Worm (Caenorhabditis elegans) whole organism, L2 larva: ENCODE data around the gene F54D5.2.
A peak's percentile ranks its signal among the peaks of the same experiment; 100 is the strongest.

Experiments
- C34F6.9 ChIP-seq: fragments of 150-350 bp; optimal IDR thresholded peaks from 2 replicates; lab custom pipeline; 2014; ENCODE audit warnings: missing biosample characterization, missing genetic modification characterization
- F13H6.1 ChIP-seq: sonication (generic microtip); optimal IDR thresholded peaks from 2 replicates; lab custom pipeline; 2016; ENCODE audit warnings: missing genetic modification characterization, missing compliant biosample characterization
- R02D3.7 ChIP-seq: fragments of 150-350 bp; optimal IDR thresholded peaks from 2 replicates; lab custom pipeline; 2014; ENCODE audit warnings: missing biosample characterization, missing genetic modification characterization
- Y55F3AM.14 ChIP-seq: fragments of 200-800 bp; sonication (Bioruptor generic); optimal IDR thresholded peaks from 2 replicates; lab custom pipeline; 2018; ENCODE audit warnings: mild to moderate bottlenecking, missing genetic modification characterization, missing compliant biosample characterization
- ZK546.5 ChIP-seq: sonication (generic microtip); optimal IDR thresholded peaks from 2 replicates; lab custom pipeline; 2017; ENCODE audit warnings: missing biosample characterization, missing genetic modification characterization
- alr-1 ChIP-seq: fragments of 150-350 bp; optimal IDR thresholded peaks from 2 replicates; lab custom pipeline; 2014; ENCODE audit warnings: missing biosample characterization, missing genetic modification characterization
- blmp-1 ChIP-seq: sonication (generic microtip); optimal IDR thresholded peaks from 2 replicates; lab custom pipeline; 2017; ENCODE audit warnings: missing genetic modification characterization, mild to moderate bottlenecking, missing compliant biosample characterization, antibody characterized with exemption, moderate library complexity; ENCODE audit not compliant: insufficient read depth
- ceh-16 ChIP-seq: fragments of 150-350 bp; optimal IDR thresholded peaks from 2 replicates; lab custom pipeline; 2014; ENCODE audit warnings: missing biosample characterization, missing genetic modification characterization
- ceh-82 ChIP-seq: fragments of 150-350 bp; optimal IDR thresholded peaks from 2 replicates; lab custom pipeline; 2014; ENCODE audit warnings: missing biosample characterization, missing genetic modification characterization
- dmd-4 ChIP-seq: sonication (generic microtip); optimal IDR thresholded peaks from 2 replicates; lab custom pipeline; 2017; ENCODE audit warnings: missing biosample characterization, missing genetic modification characterization
- egl-27 ChIP-seq: sonication (generic microtip); optimal IDR thresholded peaks from 3 replicates; lab custom pipeline; 2017; ENCODE audit warnings: missing biosample characterization, missing genetic modification reagents, missing genetic modification characterization
- elt-3 ChIP-seq: sonication (generic microtip); optimal IDR thresholded peaks from 2 replicates; lab custom pipeline; 2017; ENCODE audit warnings: missing biosample characterization, missing genetic modification characterization
- fos-1 ChIP-seq: fragments of 150-350 bp; optimal IDR thresholded peaks from 2 replicates; lab custom pipeline; 2014; ENCODE audit warnings: missing biosample characterization, missing genetic modification characterization
- lsy-2 ChIP-seq, 2 experiments: fragments of 150-350 bp in 1 of 2; sonication (generic microtip) in 1 of 2; optimal IDR thresholded peaks; 2 replicates each; lab custom pipeline; 2014 to 2017; ENCODE audit warnings: missing biosample characterization in 2 of 2, missing genetic modification characterization in 2 of 2
- nhr-10 ChIP-seq: sonication (generic microtip); optimal IDR thresholded peaks from 2 replicates; lab custom pipeline; 2017; ENCODE audit warnings: missing biosample characterization, missing genetic modification characterization
- nhr-21 ChIP-seq: fragments of 150-350 bp; optimal IDR thresholded peaks from 2 replicates; lab custom pipeline; 2014; ENCODE audit warnings: missing biosample characterization, missing genetic modification characterization
- nhr-23 ChIP-seq: fragments of 150-350 bp; optimal IDR thresholded peaks from 2 replicates; lab custom pipeline; 2014; ENCODE audit warnings: missing biosample characterization, missing genetic modification reagents, missing genetic modification characterization
- nhr-237 ChIP-seq: fragments of 150-350 bp; optimal IDR thresholded peaks from 2 replicates; lab custom pipeline; 2014; ENCODE audit warnings: missing biosample characterization, missing genetic modification characterization
- nhr-25 ChIP-seq: fragments of 150-350 bp; sonication (generic microtip); optimal IDR thresholded peaks from 3 replicates; lab custom pipeline; 2014; ENCODE audit warnings: missing biosample characterization, missing genetic modification characterization
- nhr-6 ChIP-seq: fragments of 150-350 bp; optimal IDR thresholded peaks from 2 replicates; lab custom pipeline; 2014; ENCODE audit warnings: missing biosample characterization, missing genetic modification characterization
- sem-4 ChIP-seq: fragments of 150-350 bp; optimal IDR thresholded peaks from 2 replicates; lab custom pipeline; 2014; ENCODE audit warnings: missing biosample characterization, missing genetic modification reagents, missing genetic modification characterization
- skn-1 ChIP-seq: sonication (generic microtip); optimal IDR thresholded peaks from 2 replicates; lab custom pipeline; 2017; ENCODE audit warnings: missing biosample characterization, missing genetic modification characterization
- sma-3 ChIP-seq: sonication (generic microtip); optimal IDR thresholded peaks from 2 replicates; lab custom pipeline; 2016; ENCODE audit warnings: missing genetic modification reagents, missing genetic modification characterization, missing compliant biosample characterization
- sma-9 ChIP-seq, 2 experiments: fragments of 150-350 bp in 1 of 2; sonication (generic microtip) in 1 of 2; optimal IDR thresholded peaks; 2 replicates each; lab custom pipeline; 2014 to 2016; ENCODE audit warnings: missing genetic modification characterization in 2 of 2, mild to moderate bottlenecking in 1 of 2, missing biosample characterization in 1 of 2, missing compliant biosample characterization in 1 of 2, missing genetic modification reagents in 1 of 2, moderate library complexity in 1 of 2
- unc-39 ChIP-seq: fragments of 150-350 bp; optimal IDR thresholded peaks from 2 replicates; lab custom pipeline; 2014; ENCODE audit warnings: missing biosample characterization, missing genetic modification characterization
- unc-55 ChIP-seq: fragments of 150-350 bp; sonication (generic microtip); optimal IDR thresholded peaks from 3 replicates; lab custom pipeline; 2014; ENCODE audit warnings: missing biosample characterization, missing genetic modification reagents, missing genetic modification characterization
- unc-62 ChIP-seq: fragments of 150-350 bp; optimal IDR thresholded peaks from 2 replicates; lab custom pipeline; 2014; ENCODE audit warnings: missing biosample characterization, missing genetic modification reagents, missing genetic modification characterization
- zag-1 ChIP-seq: fragments of 150-350 bp; optimal IDR thresholded peaks from 2 replicates; lab custom pipeline; 2014; ENCODE audit warnings: missing biosample characterization, missing genetic modification characterization
- ztf-4 ChIP-seq: fragments of 150-350 bp; optimal IDR thresholded peaks from 2 replicates; lab custom pipeline; 2014; ENCODE audit warnings: missing biosample characterization, missing genetic modification characterization

F54D5.2 gene

DNA sequence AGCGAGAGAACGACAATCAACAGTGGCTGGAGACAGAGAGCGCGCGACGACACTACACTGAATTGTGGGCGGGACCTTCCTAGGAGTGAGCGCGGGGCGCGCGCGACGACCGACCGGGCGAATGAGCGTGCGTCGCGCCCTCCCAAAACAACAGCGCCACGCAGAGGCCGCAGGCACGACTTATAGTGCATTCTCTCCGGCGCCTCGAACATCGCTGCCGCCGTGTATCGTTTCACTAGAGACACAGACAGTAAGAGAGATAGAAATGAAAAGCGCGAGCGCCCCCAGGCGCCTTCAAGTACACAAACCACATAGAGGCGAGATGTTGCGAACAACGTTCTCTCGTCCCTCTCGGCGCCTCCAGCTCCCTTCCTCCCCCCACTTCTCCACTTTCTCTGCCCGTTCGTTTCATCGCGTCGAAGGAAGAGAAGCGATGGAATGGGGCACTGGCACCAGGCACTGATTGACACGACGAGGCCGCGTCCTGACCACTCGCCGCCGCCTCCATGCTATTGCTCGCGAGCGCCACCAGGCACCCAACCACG, 47.0 kb downstream of the F54D5.2 start (continued):
- peak; percentile 73 for TF ChIP-seq unc-55 (GFP tag; lab: Kevin White, UChicago)
- TF ChIP-seq zag-1 = peak; percentile 77
- no peak for TF ChIP-seq unc-39 (tag; lab: Kevin White, UChicago)
- TF ChIP-seq ztf-4 = peak; percentile 81
- peak; percentile 4 for TF ChIP-seq ceh-82 (tag; lab: Kevin White, UChicago)
- peak; percentile 82 for TF ChIP-seq ceh-16
- TF ChIP-seq sma-9 (GFP tag; optimal IDR thresholded peaks at IDR 0.05; lab: Kevin White, UChicago) = peak; percentile 96
- TF ChIP-seq sma-9 (tag; optimal IDR thresholded peaks at IDR 0.05; lab: Kevin White, UChicago) = peak; percentile 57
- no peak for TF ChIP-seq nhr-23 (tag; lab: Kevin White, UChicago)
- peak; percentile 91 for TF ChIP-seq sem-4 (tag; lab: Kevin White, UChicago)
- no peak for TF ChIP-seq nhr-10

DNA sequence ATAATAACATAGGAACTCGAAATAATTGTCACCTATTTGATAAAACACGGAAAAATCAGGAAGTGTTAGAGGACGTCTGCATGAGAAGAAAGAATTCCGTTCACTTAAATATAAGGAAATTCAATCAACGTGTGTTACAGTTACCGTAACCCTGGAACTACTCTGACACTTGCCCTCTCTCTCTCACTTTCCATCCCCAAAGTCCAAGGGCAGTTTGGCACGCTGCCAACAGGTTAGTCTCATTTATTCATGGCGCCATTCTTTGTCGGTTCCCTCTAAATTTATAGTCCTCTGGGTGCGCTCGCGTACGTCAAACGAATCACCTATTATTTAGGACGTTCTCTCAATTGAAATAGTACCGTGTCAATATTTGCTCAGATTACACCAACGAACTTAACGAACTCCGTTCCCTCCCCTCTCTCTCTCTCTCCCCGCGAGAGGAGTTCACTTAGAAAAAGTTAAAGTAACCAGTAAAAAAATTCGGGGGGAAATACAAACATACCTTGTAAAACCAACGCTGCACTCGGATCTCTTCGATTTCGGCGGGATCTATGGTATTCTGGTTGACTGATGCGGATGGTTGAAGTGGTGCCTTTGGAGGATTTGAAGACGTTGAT, 47.8 kb downstream of the F54D5.2 start:
- TF ChIP-seq blmp-1 (tag; lab: Kevin White, UChicago) (peak; percentile 47), F13H6.1 (tag; lab: Kevin White, UChicago) (peak; percentile 35), nhr-237 (tag; lab: Kevin White, UChicago) (no peak), nhr-25 (peak; percentile 44), elt-3 (no peak)

DNA sequence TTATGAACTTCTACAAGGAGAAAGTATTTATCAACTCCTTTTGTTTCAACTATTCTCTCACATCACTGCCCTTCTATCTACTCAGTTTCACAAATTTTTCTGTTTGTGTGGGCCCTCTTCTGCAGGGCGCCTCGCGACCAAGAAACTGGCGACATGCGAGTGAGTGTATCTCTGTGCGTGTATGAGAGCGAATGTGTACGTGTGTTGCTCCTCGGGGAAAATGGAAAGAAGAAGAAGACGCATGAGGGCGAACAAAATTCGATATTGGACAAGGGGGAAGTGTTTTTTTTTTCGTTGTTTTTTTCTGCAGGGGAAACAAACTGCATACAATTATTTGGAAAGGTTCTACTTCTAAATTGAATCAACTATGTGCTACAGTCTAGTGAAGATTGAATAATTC, 48.6 kb downstream of the F54D5.2 start:
- peak in 1 of 2 experiments; percentile 29 for TF ChIP-seq lsy-2 (tag; optimal IDR thresholded peaks at IDR 0.05; lab: Kevin White, UChicago)
- no peak for TF ChIP-seq skn-1
- no peak for TF ChIP-seq sma-3 (GFP tag; lab: Kevin White, UChicago)
- no peak for TF ChIP-seq alr-1 (tag; lab: Kevin White, UChicago)
- no peak for TF ChIP-seq F13H6.1 (tag; lab: Kevin White, UChicago)
- TF ChIP-seq egl-27 (tag; lab: Kevin White, UChicago) = no peak
- no peak for TF ChIP-seq ZK546.5 (tag; lab: Kevin White, UChicago)
- peak; percentile 12 for TF ChIP-seq fos-1 (tag; lab: Kevin White, UChicago)
- peak; percentile 56 for TF ChIP-seq zag-1
- TF ChIP-seq C34F6.9 = peak; percentile 49

DNA sequence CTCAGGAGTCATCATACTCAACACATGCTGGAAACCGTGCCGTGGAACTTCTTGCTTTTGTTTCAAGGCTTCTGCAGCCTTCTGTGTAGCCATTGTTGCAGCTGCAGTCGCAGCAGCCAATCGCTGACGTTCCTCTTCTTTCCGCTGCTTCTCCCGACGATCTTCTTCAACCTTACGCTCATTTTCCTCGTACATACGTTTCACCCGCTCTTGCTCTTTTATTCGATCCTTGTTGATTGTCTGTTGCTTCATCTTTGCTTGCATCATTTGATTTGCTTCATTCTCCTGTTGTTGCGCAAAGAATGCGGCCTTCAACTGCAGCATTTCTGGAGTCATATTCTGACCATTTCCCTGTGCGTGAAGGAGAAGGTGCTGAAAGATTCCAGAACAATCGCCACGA, 49.6 kb downstream of the F54D5.2 start:
- TF ChIP-seq ZK546.5 (tag; lab: Kevin White, UChicago) = no peak
- no peak for TF ChIP-seq nhr-6
- TF ChIP-seq lsy-2 (tag; optimal IDR thresholded peaks at IDR 0.05; lab: Kevin White, UChicago) = no peak
- no peak for TF ChIP-seq R02D3.7 (tag; lab: Kevin White, UChicago)
- no peak for TF ChIP-seq unc-62 (GFP tag; lab: Kevin White, UChicago)
- TF ChIP-seq dmd-4 = no peak
- TF ChIP-seq Y55F3AM.14 (GFP tag; lab: Kevin White, UChicago) = no peak
- no peak for TF ChIP-seq sma-9 (GFP tag; optimal IDR thresholded peaks at IDR 0.05; lab: Kevin White, UChicago)
- TF ChIP-seq sma-9 (tag; optimal IDR thresholded peaks at IDR 0.05; lab: Kevin White, UChicago) = no peak
- no peak for TF ChIP-seq nhr-21
